Worm (Caenorhabditis elegans) whole organism, young adult: Measurements from ENCODE around the gene D2096.11.
"Not testable (repeated sequence)": the region's sequence is repeated elsewhere in the genome, so short reads cannot be mapped to it uniquely, and the experiment has no call there.

Experiments
- B0019.2 ChIP-seq: fragments of 200-800 bp; sonication (Bioruptor generic); conservative IDR thresholded peaks from 2 replicates; pipeline ENCODE4 v1.3.6; 2022; ENCODE audit warnings: missing genetic modification reagents, missing genetic modification characterization, missing compliant biosample characterization
- B0261.1 ChIP-seq: sonication (generic microtip); optimal IDR thresholded peaks from 2 replicates; lab custom pipeline; 2016; ENCODE audit warnings: mild to moderate bottlenecking, missing genetic modification characterization, moderate library complexity, missing compliant biosample characterization
- B0336.3 ChIP-seq: fragments of 200-800 bp; sonication (Bioruptor generic); IDR thresholded peaks from 2 replicates; pipeline ENCODE4 v1.3.6; 2022; ENCODE audit warnings: missing genetic modification characterization, missing compliant biosample characterization
- F22D6.2 ChIP-seq: sonication (generic microtip); optimal IDR thresholded peaks from 2 replicates; lab custom pipeline; 2016; ENCODE audit warnings: mild to moderate bottlenecking, missing genetic modification characterization, missing compliant biosample characterization
- K12H6.12 ChIP-seq: fragments of 200-800 bp; sonication (Bioruptor generic); optimal IDR thresholded peaks from 2 replicates; lab custom pipeline; 2018; ENCODE audit warnings: mild to moderate bottlenecking, missing genetic modification characterization, missing compliant biosample characterization
- Y53F4B.3 ChIP-seq: fragments of 200-800 bp; sonication (Bioruptor generic); IDR thresholded peaks from 2 replicates; pipeline ENCODE4 v1.3.6; 2022; ENCODE audit warnings: missing genetic modification reagents, missing genetic modification characterization, missing compliant biosample characterization
- Y56A3A.18 ChIP-seq: fragments of 200-800 bp; sonication (Bioruptor generic); IDR thresholded peaks from 2 replicates; pipeline ENCODE4 v1.3.6; 2022; ENCODE audit warnings: missing genetic modification reagents, missing genetic modification characterization, missing compliant biosample characterization
- ZK185.1 ChIP-seq: sonication (generic microtip); optimal IDR thresholded peaks from 2 replicates; lab custom pipeline; 2016; ENCODE audit warnings: mild to moderate bottlenecking, missing genetic modification characterization, missing compliant biosample characterization; ENCODE audit not compliant: poor library complexity, severe bottlenecking
- ama-1 ChIP-seq, 3 experiments: fragments of 150-350 bp in 1 of 3; sonication (generic microtip) in 2 of 3; optimal IDR thresholded peaks; 2 replicates each; lab custom pipeline; 2014 to 2018; ENCODE audit warnings: missing biosample characterization in 2 of 3, missing genetic modification characterization in 2 of 3, missing genetic modification reagents in 2 of 3
- atf-7 ChIP-seq: sonication (generic microtip); optimal IDR thresholded peaks from 2 replicates; lab custom pipeline; 2017; ENCODE audit warnings: mild to moderate bottlenecking, missing genetic modification characterization, missing compliant biosample characterization
- athp-1 ChIP-seq: sonication (generic microtip); optimal IDR thresholded peaks from 2 replicates; lab custom pipeline; 2017; ENCODE audit warnings: mild to moderate bottlenecking, missing genetic modification characterization, missing compliant biosample characterization
- attf-5 ChIP-seq: fragments of 200-800 bp; sonication (Bioruptor generic); optimal IDR thresholded peaks from 2 replicates; lab custom pipeline; 2018; ENCODE audit warnings: mild to moderate bottlenecking, missing genetic modification characterization, missing compliant biosample characterization
- ccch-3 ChIP-seq: fragments of 200-800 bp; sonication (Bioruptor generic); optimal IDR thresholded peaks from 2 replicates; lab custom pipeline; 2018; ENCODE audit warnings: mild to moderate bottlenecking, missing genetic modification characterization, missing compliant biosample characterization
- cebp-1 ChIP-seq, 2 experiments: fragments of 200-800 bp in 1 of 2; sonication (Bioruptor generic) in 1 of 2; sonication (generic microtip) in 1 of 2; IDR thresholded peaks in 1 of 2; optimal IDR thresholded peaks in 1 of 2; 2 replicates each; pipeline versions ENCODE4 v1.3.6 to Lab custom; 2017 to 2022; ENCODE audit warnings: missing compliant biosample characterization in 2 of 2, missing genetic modification characterization in 2 of 2, mild to moderate bottlenecking in 1 of 2, missing genetic modification reagents in 1 of 2, moderate library complexity in 1 of 2
- cebp-2 ChIP-seq: fragments of 200-800 bp; sonication (Bioruptor generic); IDR thresholded peaks from 2 replicates; pipeline ENCODE4 v1.3.6; 2022; ENCODE audit warnings: missing genetic modification characterization, missing compliant biosample characterization
- ceh-40 ChIP-seq: fragments of 200-800 bp; sonication (Bioruptor generic); IDR thresholded peaks from 2 replicates; pipeline ENCODE4 v1.3.6; 2022; ENCODE audit warnings: missing genetic modification characterization, missing compliant biosample characterization
- ceh-58 ChIP-seq: fragments of 200-800 bp; sonication (Bioruptor generic); IDR thresholded peaks from 2 replicates; pipeline ENCODE4 v1.3.6; 2022; ENCODE audit warnings: missing genetic modification characterization, missing compliant biosample characterization
- die-1 ChIP-seq: sonication (generic microtip); optimal IDR thresholded peaks from 2 replicates; lab custom pipeline; 2016; ENCODE audit warnings: missing genotype, mild to moderate bottlenecking, missing genetic modification characterization, missing compliant biosample characterization
- dpl-1 ChIP-seq: fragments of 150-350 bp; optimal IDR thresholded peaks from 2 replicates; lab custom pipeline; 2014; ENCODE audit warnings: missing biosample characterization, missing genetic modification reagents, missing genetic modification characterization
- gei-17 ChIP-seq: fragments of 200-800 bp; sonication (Bioruptor generic); optimal IDR thresholded peaks from 2 replicates; lab custom pipeline; 2018; ENCODE audit warnings: mild to moderate bottlenecking, missing genetic modification characterization, missing compliant biosample characterization
- hlh-26 ChIP-seq: fragments of 200-800 bp; sonication (Bioruptor generic); conservative IDR thresholded peaks from 2 replicates; pipeline ENCODE4 v1.3.6; 2022; ENCODE audit warnings: missing genetic modification reagents, missing genetic modification characterization, missing compliant biosample characterization
- hrde-1 ChIP-seq: sonication (generic microtip); optimal IDR thresholded peaks from 2 replicates; lab custom pipeline; 2016; ENCODE audit warnings: missing genetic modification characterization, mild to moderate bottlenecking, missing compliant biosample characterization, moderate library complexity, missing genotype, missing genetic modification reagents, borderline replicate concordance
- lag-1 ChIP-seq: fragments of 200-800 bp; sonication (Bioruptor generic); IDR thresholded peaks from 2 replicates; pipeline ENCODE4 v1.3.6; 2022; ENCODE audit warnings: missing genetic modification reagents, missing genetic modification characterization, missing compliant biosample characterization
- let-526 ChIP-seq: fragments of 200-800 bp; sonication (Bioruptor generic); IDR thresholded peaks from 2 replicates; pipeline ENCODE4 v1.3.6; 2022; ENCODE audit warnings: missing genetic modification reagents, missing genetic modification characterization, missing compliant biosample characterization
- lin-26 ChIP-seq: fragments of 200-800 bp; sonication (Bioruptor generic); IDR thresholded peaks from 2 replicates; pipeline ENCODE4 v1.3.6; 2022; ENCODE audit warnings: missing genetic modification reagents, missing genetic modification characterization, missing compliant biosample characterization
- lin-35 ChIP-seq, 3 experiments: fragments of 150-350 bp in 2 of 3; sonication (generic microtip) in 1 of 3; optimal IDR thresholded peaks; 2 replicates each; lab custom pipeline; 2014 to 2018; ENCODE audit warnings: missing biosample characterization in 3 of 3, missing genetic modification characterization in 3 of 3, missing genetic modification reagents in 3 of 3
- lin-40 ChIP-seq: sonication (generic microtip); optimal IDR thresholded peaks from 2 replicates; lab custom pipeline; 2016; ENCODE audit warnings: missing genetic modification characterization, mild to moderate bottlenecking, missing compliant biosample characterization, missing genotype, missing genetic modification reagents
- madf-8 ChIP-seq: fragments of 200-800 bp; sonication (Bioruptor generic); conservative IDR thresholded peaks from 2 replicates; pipeline ENCODE4 v1.3.6; 2022; ENCODE audit warnings: missing genetic modification reagents, missing genetic modification characterization, missing compliant biosample characterization
- mcd-1 ChIP-seq: fragments of 200-800 bp; sonication (Bioruptor generic); IDR thresholded peaks from 2 replicates; pipeline ENCODE4 v1.3.6; 2022; ENCODE audit warnings: missing genetic modification reagents, missing genetic modification characterization, missing compliant biosample characterization
- mes-4 ChIP-seq: sonication (generic microtip); optimal IDR thresholded peaks from 2 replicates; lab custom pipeline; 2016; ENCODE audit warnings: missing genotype, missing genetic modification characterization, missing compliant biosample characterization
- nhr-120 ChIP-seq: fragments of 200-800 bp; sonication (Bioruptor generic); IDR thresholded peaks from 2 replicates; pipeline ENCODE4 v1.3.6; 2022; ENCODE audit warnings: missing genetic modification characterization, missing compliant biosample characterization
- nhr-179 ChIP-seq: sonication (generic microtip); optimal IDR thresholded peaks from 2 replicates; lab custom pipeline; 2016; ENCODE audit warnings: mild to moderate bottlenecking, missing genetic modification characterization, missing compliant biosample characterization
- snpc-4 ChIP-seq, 5 experiments: fragments of 150-350 bp in 1 of 5; sonication (generic microtip) in 4 of 5; optimal IDR thresholded peaks; 2 replicates each; lab custom pipeline; 2014 to 2018; ENCODE audit warnings: missing genetic modification characterization in 5 of 5, missing biosample characterization in 3 of 5, antibody characterized with exemption in 2 of 5, mild to moderate bottlenecking in 2 of 5, missing compliant biosample characterization in 2 of 5, missing genotype in 2 of 5, moderate library complexity in 2 of 5, missing genetic modification reagents in 1 of 5
- sptf-2 ChIP-seq: fragments of 200-800 bp; sonication (Bioruptor generic); optimal IDR thresholded peaks from 2 replicates; lab custom pipeline; 2018; ENCODE audit warnings: mild to moderate bottlenecking, missing genetic modification characterization, missing compliant biosample characterization
- tbx-9 ChIP-seq: sonication (generic microtip); optimal IDR thresholded peaks from 2 replicates; lab custom pipeline; 2016; ENCODE audit warnings: borderline replicate concordance, missing genetic modification characterization, inconsistent platforms, missing compliant biosample characterization
- ztf-25 ChIP-seq: fragments of 200-800 bp; sonication (Bioruptor generic); IDR thresholded peaks from 2 replicates; pipeline ENCODE4 v1.3.6; 2022; ENCODE audit warnings: missing genetic modification reagents, missing genetic modification characterization, missing compliant biosample characterization
- ztf-3 ChIP-seq: fragments of 200-800 bp; sonication (Bioruptor generic); optimal IDR thresholded peaks from 2 replicates; lab custom pipeline; 2018; ENCODE audit warnings: mild to moderate bottlenecking, missing genetic modification characterization, missing compliant biosample characterization

Gene D2096.11

DNA sequence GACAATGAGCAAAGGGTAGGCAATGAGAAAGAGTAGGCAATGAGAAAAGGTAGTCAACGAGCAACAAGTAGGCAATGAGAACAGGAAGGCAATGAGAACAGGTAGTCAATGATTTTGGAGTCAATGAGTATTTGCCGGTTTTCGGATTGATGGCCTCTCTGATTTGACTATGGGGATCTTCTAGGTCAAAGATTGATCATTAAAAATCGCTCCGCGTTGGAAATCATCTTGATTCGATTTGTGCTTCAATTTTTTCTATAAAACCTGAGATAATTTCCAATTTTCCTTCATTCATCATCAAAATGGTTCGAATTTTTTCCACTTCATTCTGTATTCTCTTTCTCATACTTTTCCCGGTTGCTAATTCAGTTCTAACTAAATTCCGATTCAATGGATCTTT, 42.0 kb downstream of the D2096.11 start, which contains the start of gene F17E9.16:
Gene F17E9.16 (plus strand): TSS at position 301 of the 400 bp plus-strand sequence.
- not testable (repeated sequence) for TF ChIP-seq B0019.2 (GFP tag; lab: Robert Waterston, UW); lin-40 (tag; lab: Kevin White, UChicago); nhr-179 (tag; lab: Kevin White, UChicago)

DNA sequence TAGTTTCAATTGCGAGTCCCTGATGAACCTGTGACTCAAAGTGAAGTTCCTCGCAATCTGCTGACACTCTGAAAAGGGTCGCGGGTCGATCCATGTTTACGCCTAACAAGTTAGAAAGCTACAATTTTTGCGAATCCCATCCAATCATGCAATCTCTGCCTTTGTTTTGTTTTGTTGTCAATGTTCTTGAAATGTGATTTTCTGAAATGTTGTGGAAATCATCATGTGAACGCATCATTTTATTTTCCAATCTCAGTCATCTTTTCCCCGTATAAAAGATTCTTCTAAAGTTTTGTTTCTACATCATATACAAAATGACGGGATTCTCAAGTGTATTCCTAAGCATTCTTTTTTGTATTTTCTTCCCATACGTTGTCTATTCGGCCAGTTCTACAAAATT, 45.9 kb downstream of the D2096.11 start, which contains the start of gene F17E9.4:
Gene F17E9.4 (plus strand): TSS at position 301 of the 400 bp plus-strand sequence.
- TF ChIP-seq hrde-1 (tag; lab: Kevin White, UChicago) (no peak), ccch-3 (GFP tag; lab: Kevin White, UChicago) (no peak), B0336.3 (GFP tag; lab: Robert Waterston, UW) (no peak), mcd-1 (GFP tag; lab: Robert Waterston, UW) (no peak), madf-8 (GFP tag; lab: Robert Waterston, UW) (no peak), sptf-2 (no peak), cebp-1 (GFP tag; IDR thresholded peaks at IDR 0.05; lab: Robert Waterston, UW) (no peak), cebp-1 (tag; optimal IDR thresholded peaks at IDR 0.05; lab: Kevin White, UChicago) (no peak), K12H6.12 (tag; lab: Kevin White, UChicago) (no peak)

DNA sequence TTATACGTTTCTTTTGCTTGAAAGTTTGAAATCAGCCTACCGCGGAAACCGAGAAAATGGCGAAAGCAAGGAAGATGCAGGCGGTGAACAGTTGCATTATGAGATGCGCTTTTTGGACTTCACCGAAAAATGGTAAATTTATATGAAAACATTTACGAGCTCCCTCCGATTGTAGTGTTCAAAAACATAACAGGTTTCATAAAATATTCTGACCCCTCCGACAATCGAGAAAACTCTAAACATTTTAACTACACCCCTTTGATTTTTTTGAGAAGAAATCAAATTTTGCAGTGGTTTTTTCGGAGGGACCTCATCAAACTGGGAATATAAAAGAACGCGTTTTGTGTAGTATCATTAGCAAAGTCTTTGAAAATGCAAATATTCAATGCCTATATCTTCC, 47.0 kb downstream of the D2096.11 start, which contains the start of the genes F17E9.18 and F17E9.15:
Gene F17E9.18 (minus strand): TSS at position 101 of the 400 bp plus-strand sequence.
Gene F17E9.15 (plus strand): TSS at position 368 of the 400 bp plus-strand sequence.
- no peak for TF ChIP-seq die-1 (tag; lab: Kevin White, UChicago)
- no peak for TF ChIP-seq K12H6.12 (tag; lab: Kevin White, UChicago)
- TF ChIP-seq attf-5 (GFP tag; lab: Kevin White, UChicago) = no peak

DNA sequence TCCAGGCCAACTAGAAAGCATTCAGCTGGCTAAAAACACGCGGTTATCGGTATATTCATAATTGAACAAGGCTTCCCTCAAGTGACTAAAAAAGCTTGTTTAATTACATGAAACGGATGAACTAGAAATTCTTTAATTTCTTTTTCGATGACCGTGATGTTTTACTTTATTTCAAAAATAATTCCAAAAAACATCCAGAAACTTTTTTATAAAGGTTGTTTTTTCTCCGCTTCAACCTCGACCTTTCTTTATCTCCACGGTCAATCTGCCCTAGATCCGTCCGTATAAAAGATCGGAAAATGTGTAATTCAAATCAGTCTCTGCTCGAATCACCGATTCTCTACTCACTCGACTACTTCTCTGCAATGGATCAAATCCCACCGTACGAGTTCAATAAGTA, 48.5 kb downstream of the D2096.11 start, which contains the start of gene F17E9.5:
Gene F17E9.5 (plus strand): TSS at position 301 of the 400 bp plus-strand sequence.
- no peak for TF ChIP-seq madf-8 (GFP tag; lab: Robert Waterston, UW)
- no peak for TF ChIP-seq lin-35 (GFP tag; optimal IDR thresholded peaks at IDR 0.05; lab: Kevin White, UChicago)
- no peak for TF ChIP-seq athp-1 (tag; lab: Kevin White, UChicago)
- no peak for TF ChIP-seq tbx-9 (tag; lab: Kevin White, UChicago)
- TF ChIP-seq ztf-25 (GFP tag; lab: Robert Waterston, UW) = no peak
- TF ChIP-seq Y53F4B.3 (GFP tag; lab: Robert Waterston, UW) = no peak
- TF ChIP-seq nhr-120 (GFP tag; lab: Robert Waterston, UW) = no peak
- TF ChIP-seq Y56A3A.18 (GFP tag; lab: Robert Waterston, UW) = no peak
- no peak for TF ChIP-seq dpl-1
- no peak for TF ChIP-seq lin-26 (GFP tag; lab: Robert Waterston, UW)
- no peak for TF ChIP-seq mes-4 (tag; lab: Kevin White, UChicago)
- TF ChIP-seq F22D6.2 = no peak
- no peak for TF ChIP-seq cebp-2
- TF ChIP-seq nhr-179 (tag; lab: Kevin White, UChicago) = no peak

DNA sequence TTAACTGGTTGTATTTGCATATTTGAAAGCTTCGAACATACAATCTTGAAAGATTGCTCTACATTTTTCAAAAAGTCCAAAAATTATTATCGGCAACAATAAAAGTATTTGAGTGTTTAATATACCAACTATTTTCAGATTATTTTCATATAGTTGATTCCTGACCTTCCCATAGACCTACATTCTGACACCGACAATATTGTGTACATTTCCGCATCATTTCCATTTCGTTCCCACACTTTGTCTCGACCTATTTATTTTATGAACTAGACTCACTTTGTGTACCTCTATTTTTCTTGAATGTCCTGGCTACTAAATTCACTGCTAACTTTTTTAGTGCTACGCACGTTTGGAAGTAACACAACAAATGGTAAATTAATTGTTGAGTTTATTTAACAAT, 51.6 kb downstream of the D2096.11 start, which contains the start of gene lgc-5:
Gene lgc-5 (plus strand): TSS at position 301 of the 400 bp plus-strand sequence.
- TF ChIP-seq let-526 (GFP tag; lab: Robert Waterston, UW) (no peak), ama-1 (optimal IDR thresholded peaks at IDR 0.05; lab: Kevin White, UChicago) (no peak), ama-1 (GFP tag; optimal IDR thresholded peaks at IDR 0.05; lab: Kevin White, UChicago) (no peak), atf-7 (tag; lab: Kevin White, UChicago) (no peak), hlh-26 (no peak), ceh-40 (GFP tag; lab: Robert Waterston, UW) (no peak), lag-1 (GFP tag; lab: Robert Waterston, UW) (no peak), ceh-58 (GFP tag; lab: Robert Waterston, UW) (no peak), gei-17 (GFP tag; lab: Kevin White, UChicago) (no peak), ztf-3 (no peak), snpc-4 (GFP tag; optimal IDR thresholded peaks at IDR 0.05; lab: Kevin White, UChicago) (no peak), snpc-4 (tag; optimal IDR thresholded peaks at IDR 0.05; lab: Kevin White, UChicago) (no peak), ZK185.1 (tag; lab: Kevin White, UChicago) (no peak), B0261.1 (tag; lab: Kevin White, UChicago) (no peak)
